Worm (Caenorhabditis elegans) whole organism, L4/young adult: ENCODE results near the gene F23D12.4.

Experiments
- W03F9.2 ChIP-seq: fragments of 150-350 bp; optimal IDR thresholded peaks from 2 replicates; lab custom pipeline; 2014; ENCODE audit warnings: missing biosample characterization, missing genetic modification characterization
- dao-5 ChIP-seq: sonication (generic microtip); optimal IDR thresholded peaks from 2 replicates; lab custom pipeline; 2016; ENCODE audit warnings: missing genotype, missing genetic modification characterization, moderate library complexity, missing compliant biosample characterization

DNA sequence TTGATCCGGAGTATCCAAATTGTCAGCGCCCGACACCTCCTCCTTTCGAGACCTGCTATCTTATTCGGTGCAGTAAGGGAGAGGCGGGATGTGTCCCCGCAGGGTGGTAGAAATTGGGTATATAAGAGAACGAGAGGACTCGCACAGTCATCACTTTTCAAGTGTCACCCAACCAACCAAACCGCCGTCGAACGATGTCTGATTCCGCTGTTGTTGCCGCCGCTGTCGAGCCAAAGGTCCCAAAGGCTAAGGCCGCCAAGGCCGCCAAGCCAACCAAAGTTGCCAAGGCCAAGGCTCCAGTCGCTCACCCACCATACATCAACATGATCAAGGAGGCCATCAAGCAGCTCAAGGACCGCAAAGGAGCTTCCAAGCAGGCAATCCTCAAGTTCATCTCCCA is 45.1 kb downstream of the F23D12.4 start, which contains the start of gene his-24:
- TF ChIP-seq dao-5 (tag; lab: Kevin White, UChicago): no peak
- no peak for TF ChIP-seq W03F9.2 (tag; lab: Kevin White, UChicago)
